Worm (Caenorhabditis elegans) whole organism, late embryonic: ENCODE measurements around the gene nprl-2.

Experiments
- ama-1 ChIP-seq: fragments of 150-350 bp; optimal IDR thresholded peaks from 2 replicates; lab custom pipeline; 2014
- fkh-10 ChIP-seq: fragments of 150-350 bp; optimal IDR thresholded peaks from 2 replicates; lab custom pipeline; 2014; ENCODE audit warnings: missing biosample characterization, missing genetic modification reagents, missing genetic modification characterization
- fkh-6 ChIP-seq: sonication (generic microtip); optimal IDR thresholded peaks from 2 replicates; lab custom pipeline; 2016; ENCODE audit warnings: missing genetic modification characterization, missing compliant biosample characterization
- hlh-30 ChIP-seq: sonication (generic microtip); optimal IDR thresholded peaks from 2 replicates; lab custom pipeline; 2017; ENCODE audit warnings: antibody characterized with exemption, missing genetic modification characterization, missing compliant biosample characterization; ENCODE audit not compliant: insufficient read depth
- nfya-1 ChIP-seq: sonication (generic microtip); optimal IDR thresholded peaks from 2 replicates; lab custom pipeline; 2017; ENCODE audit warnings: missing genetic modification characterization, mild to moderate bottlenecking, missing compliant biosample characterization, antibody characterized with exemption, moderate library complexity
- odd-2 ChIP-seq: sonication (generic microtip); optimal IDR thresholded peaks from 2 replicates; lab custom pipeline; 2017; ENCODE audit warnings: antibody characterized with exemption, mild to moderate bottlenecking, missing genetic modification characterization, missing compliant biosample characterization
- pqm-1 ChIP-seq: sonication (generic microtip); optimal IDR thresholded peaks from 2 replicates; lab custom pipeline; 2016; ENCODE audit warnings: missing genetic modification characterization, missing compliant biosample characterization
- unc-3 ChIP-seq, 2 experiments: fragments of 200-800 bp in 1 of 2; sonication (Bioruptor generic) in 1 of 2; sonication (generic microtip) in 1 of 2; conservative IDR thresholded peaks in 1 of 2; optimal IDR thresholded peaks in 1 of 2; 2 replicates each; pipeline versions ENCODE4 v1.3.6 to Lab custom; 2016 to 2022; ENCODE audit warnings: missing compliant biosample characterization in 2 of 2, missing genetic modification characterization in 2 of 2, missing genetic modification reagents in 1 of 2
- unc-55 ChIP-seq: sonication (generic microtip); optimal IDR thresholded peaks from 2 replicates; lab custom pipeline; 2017; ENCODE audit warnings: missing biosample characterization, missing genetic modification reagents, missing genetic modification characterization

DNA sequence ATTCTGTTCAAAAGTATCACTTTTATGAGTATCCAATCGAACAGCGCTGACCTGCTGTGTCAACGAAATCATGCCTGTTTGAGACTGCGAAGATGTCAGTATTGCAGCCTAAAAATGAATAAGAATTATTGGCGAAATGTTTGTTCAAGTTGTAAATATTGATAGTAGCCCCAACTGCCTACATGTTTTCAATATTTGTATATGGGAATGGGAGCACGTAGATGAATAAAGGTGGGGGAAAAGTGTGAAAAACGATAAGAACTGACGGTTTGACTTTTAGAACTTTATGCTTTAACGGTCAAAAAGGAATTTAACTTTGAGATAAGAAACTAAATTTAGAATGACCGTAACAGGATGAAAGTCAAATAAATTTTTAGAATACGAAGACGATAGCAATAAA, 36.4 kb upstream of the nprl-2 start:
- no peak for TF ChIP-seq fkh-6
- TF ChIP-seq fkh-10, result no peak
- no peak for TF ChIP-seq hlh-30 (tag; lab: Kevin White, UChicago)
- no peak for TF ChIP-seq odd-2 (tag; lab: Kevin White, UChicago)
- TF ChIP-seq pqm-1 (tag; lab: Kevin White, UChicago), result no peak
- TF ChIP-seq ama-1 (lab: Kevin White, UChicago), result no peak
- TF ChIP-seq unc-55 (GFP tag; lab: Kevin White, UChicago), result no peak
- TF ChIP-seq unc-3 (GFP tag; conservative IDR thresholded peaks at IDR 0.05; lab: Robert Waterston, UW), result no peak
- TF ChIP-seq unc-3 (tag; optimal IDR thresholded peaks at IDR 0.05; lab: Kevin White, UChicago), result no peak
- no peak for TF ChIP-seq nfya-1 (tag; lab: Kevin White, UChicago)
